Fruit fly (Drosophila melanogaster) whole organism: ENCODE results near the gene CG43138.

Source experiments
- EcR ChIP-seq, 2 experiments: fragments of >200 bp; optimal IDR thresholded peaks; 2 replicates each; lab custom pipeline; 2017; ENCODE audit warnings: missing biosample characterization in 2 of 2, missing genetic modification characterization in 2 of 2, missing genetic modification reagents in 2 of 2
- psq ChIP-seq: fragments of >200 bp; optimal IDR thresholded peaks from 2 replicates; lab custom pipeline; 2017
- usp ChIP-seq: fragments of >200 bp; optimal IDR thresholded peaks from 2 replicates; lab custom pipeline; 2017; ENCODE audit warnings: missing biosample characterization, missing genetic modification characterization, mixed read lengths

dm6 chrX:7530204-7530603, 2.1 kb downstream of the CG43138 start:
- TF ChIP-seq EcR (GFP tag; optimal IDR thresholded peaks at IDR 0.05; lab: Kevin White, UChicago) (no peak), psq (lab: Kevin White, UChicago) (no peak), usp (GFP tag; lab: Kevin White, UChicago) (no peak)
